Worm (Caenorhabditis elegans): ENCODE data around the gene bus-8B.

Gene bus-8B

DNA sequence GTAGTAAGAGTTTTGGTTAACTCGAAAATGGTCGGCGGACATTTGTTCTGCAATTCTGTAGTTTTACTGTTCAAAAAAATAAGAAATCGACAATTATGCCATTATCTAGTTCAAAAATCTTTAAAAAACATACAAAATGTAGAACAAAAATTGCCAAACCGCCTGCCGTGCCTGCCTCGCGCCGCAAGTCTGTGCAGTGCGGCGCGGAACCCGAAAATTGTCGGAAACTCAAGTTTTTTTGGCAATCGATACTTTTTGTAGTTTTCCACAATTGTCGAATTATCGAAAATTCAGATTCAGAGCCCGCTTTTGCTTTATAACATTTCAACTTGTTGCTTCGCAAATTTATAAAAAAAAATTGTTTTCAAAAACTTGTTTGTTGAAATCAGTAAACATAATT lies 35.1 kb upstream of the bus-8B start:
- TF ChIP-seq sea-2 (GFP tag; IDR thresholded peaks at IDR 0.05) (no peak), ets-4 (GFP tag; optimal IDR thresholded peaks at IDR 0.05) (no peak), egl-44 (GFP tag; IDR thresholded peaks at IDR 0.05) (no peak), ekl-4 (GFP tag; IDR thresholded peaks at IDR 0.05) (no peak), efl-1 (GFP tag; optimal IDR thresholded peaks at IDR 0.05) (no peak), lsy-27 (tag; optimal IDR thresholded peaks at IDR 0.05; ENCODE audit: borderline replicate concordance, insufficient read depth) (no peak), ztf-25 (GFP tag; IDR thresholded peaks at IDR 0.05) (no peak), let-607 (tag; optimal IDR thresholded peaks at IDR 0.05) (no peak), attf-6 (GFP tag; IDR thresholded peaks at IDR 0.05) (no peak), nhr-27 (tag; optimal IDR thresholded peaks at IDR 0.05) (no peak), rcor-1 (GFP tag; IDR thresholded peaks at IDR 0.05) (no peak), dox-1 (GFP tag; IDR thresholded peaks at IDR 0.05) (no peak), hmg-1.2 (GFP tag; IDR thresholded peaks at IDR 0.05) (no peak)

- peak; percentile 37 for TF ChIP-seq nhr-80 (tag; optimal IDR thresholded peaks at IDR 0.05)
- TF ChIP-seq egrh-3 (GFP tag; IDR thresholded peaks at IDR 0.05) = no peak
These were observed 34.4 kb upstream of the bus-8B start for ce11 chrX:5458750-5459149.

DNA sequence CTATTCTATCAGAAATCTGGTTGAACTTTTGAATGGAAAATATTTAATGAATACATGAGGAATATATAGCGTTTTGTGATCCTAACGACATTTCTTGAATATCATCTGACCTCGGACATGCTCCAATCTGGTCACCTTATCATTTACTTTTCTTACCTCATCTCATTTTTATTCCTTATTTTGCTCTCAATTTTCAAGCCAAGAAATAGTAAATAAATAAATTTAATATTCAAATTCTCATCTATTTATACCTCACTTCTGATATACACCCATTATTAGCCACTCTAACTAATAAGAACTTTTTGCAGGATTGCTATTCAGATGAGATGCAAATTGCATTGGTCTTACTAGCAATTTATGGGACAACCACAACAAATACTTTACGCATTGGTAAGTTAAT lies 32.2 kb upstream of the bus-8B start, which contains the start of gene ddr-1:
Gene ddr-1, plus strand, starts transcription at position 301 of the 400 bp plus-strand sequence.
- TF ChIP-seq unc-130 (GFP tag; optimal IDR thresholded peaks at IDR 0.05) (no peak), ztf-3 (GFP tag; optimal IDR thresholded peaks at IDR 0.05) (no peak), T07F8.4 (tag; optimal IDR thresholded peaks at IDR 0.05) (no peak), chd-7 (tag; optimal IDR thresholded peaks at IDR 0.05) (no peak), madf-3 (GFP tag; IDR thresholded peaks at IDR 0.05) (no peak), ekl-4 (GFP tag; IDR thresholded peaks at IDR 0.05) (no peak), sptf-2 (GFP tag; optimal IDR thresholded peaks at IDR 0.05) (no peak), lin-35 (GFP tag; optimal IDR thresholded peaks at IDR 0.05) (no peak), mes-4 (tag; optimal IDR thresholded peaks at IDR 0.05) (no peak), nhr-179 (tag; optimal IDR thresholded peaks at IDR 0.05) (no peak), lin-54 (GFP tag; optimal IDR thresholded peaks at IDR 0.05) (no peak), ztf-6 (GFP tag; IDR thresholded peaks at IDR 0.05) (no peak), dpff-1 (tag; optimal IDR thresholded peaks at IDR 0.05) (no peak), mel-28 (tag; optimal IDR thresholded peaks at IDR 0.05; ENCODE audit: borderline replicate concordance) (no peak), ztf-22 (GFP tag; optimal IDR thresholded peaks at IDR 0.05) (no peak)

DNA sequence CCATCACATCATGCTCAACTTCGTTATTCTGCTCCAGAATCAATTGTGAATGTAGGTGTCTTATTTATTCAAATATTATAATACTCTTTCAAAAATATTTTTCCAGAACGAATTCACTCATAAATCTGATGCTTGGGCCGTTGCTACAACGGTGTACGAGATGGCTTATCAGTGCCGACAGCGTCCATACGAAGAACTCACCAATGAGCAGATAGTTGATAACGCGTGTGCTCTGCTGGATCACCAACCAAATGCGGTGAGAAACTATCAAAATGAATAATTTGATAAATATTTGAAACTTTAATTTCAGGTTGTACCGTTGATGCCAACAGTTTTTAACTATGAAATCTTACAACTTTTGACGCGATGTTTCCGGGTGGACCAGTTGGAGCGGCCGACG lies 27.5 kb upstream of the bus-8B start:
- TF ChIP-seq nhr-80 (tag; optimal IDR thresholded peaks at IDR 0.05) (peak; percentile 42), athp-1 (tag; optimal IDR thresholded peaks at IDR 0.05) (no peak)

DNA sequence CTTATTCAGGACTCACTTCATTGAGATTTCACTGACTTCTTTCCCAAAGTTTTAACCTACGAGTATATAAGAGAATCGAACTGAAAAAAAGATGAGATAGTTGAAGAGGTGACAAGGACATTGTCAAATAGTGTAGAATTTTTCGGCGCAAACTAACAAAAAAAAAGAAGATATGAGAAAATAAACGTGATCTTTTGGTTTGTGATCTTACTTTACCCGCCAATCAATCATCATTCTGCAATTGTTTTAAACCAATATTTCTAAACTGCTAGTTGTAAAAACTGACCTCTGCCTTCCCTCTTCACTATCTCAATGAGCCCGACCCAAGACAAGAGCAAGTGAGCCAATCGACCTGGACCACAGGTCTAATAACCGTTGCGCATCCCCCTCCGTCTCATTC lies 27.0 kb upstream of the bus-8B start:
- no peak for TF ChIP-seq ZK185.1 (tag; optimal IDR thresholded peaks at IDR 0.05; ENCODE audit: poor library complexity, severe bottlenecking)
- TF ChIP-seq F39B2.1 (GFP tag; IDR thresholded peaks at IDR 0.05) = 0 out of 2 replicates have a peak, but pooled peaks have one; percentile 28
- no peak for TF ChIP-seq lin-40 (tag; optimal IDR thresholded peaks at IDR 0.05)
- TF ChIP-seq B0336.3 (GFP tag; IDR thresholded peaks at IDR 0.05) = no peak

All from whole organism, young adult.